Fruit fly (Drosophila melanogaster) whole organism, adult: ENCODE measurements around the gene Dif.

Experiments
- CG11617 ChIP-seq: fragments of 200-800 bp; sonication (Bioruptor generic); optimal IDR thresholded peaks from 2 replicates; lab custom pipeline; 2017; ENCODE audit warnings: mild to moderate bottlenecking, missing biosample characterization, missing genetic modification reagents, missing genetic modification characterization
- CG14711 ChIP-seq: fragments of 200-800 bp; sonication (Bioruptor generic); optimal IDR thresholded peaks from 2 replicates; lab custom pipeline; 2018; ENCODE audit warnings: missing biosample characterization, mild to moderate bottlenecking, missing genetic modification characterization, moderate library complexity
- CG1620 ChIP-seq: fragments of 200-800 bp; sonication (Bioruptor generic); optimal IDR thresholded peaks from 2 replicates; lab custom pipeline; 2016; ENCODE audit warnings: missing biosample characterization, missing genetic modification characterization
- CG5204 ChIP-seq: fragments of 200-800 bp; sonication (Bioruptor generic); optimal IDR thresholded peaks from 2 replicates; lab custom pipeline; 2016; ENCODE audit warnings: missing biosample characterization, missing genetic modification characterization
- CG7045 ChIP-seq: fragments of 200-800 bp; sonication (Bioruptor generic); optimal IDR thresholded peaks from 2 replicates; lab custom pipeline; 2017; ENCODE audit warnings: missing biosample characterization, mild to moderate bottlenecking, missing genetic modification characterization
- CG7101 ChIP-seq: fragments of 200-800 bp; sonication (Bioruptor generic); optimal IDR thresholded peaks from 2 replicates; lab custom pipeline; 2018; ENCODE audit warnings: missing biosample characterization, mild to moderate bottlenecking, missing genetic modification characterization, moderate library complexity
- Clk ChIP-seq: fragments of 200-800 bp; sonication (Bioruptor generic); optimal IDR thresholded peaks from 2 replicates; lab custom pipeline; 2017; ENCODE audit warnings: missing biosample characterization, missing genetic modification characterization
- Crg-1 ChIP-seq: fragments of 200-800 bp; sonication (Bioruptor generic); optimal IDR thresholded peaks from 2 replicates; lab custom pipeline; 2016; ENCODE audit warnings: missing biosample characterization, missing genetic modification characterization
- Hr96 ChIP-seq: fragments of 200-800 bp; sonication (Bioruptor generic); optimal IDR thresholded peaks from 2 replicates; lab custom pipeline; 2016; ENCODE audit warnings: missing biosample characterization, missing genetic modification characterization
- Mnt ChIP-seq: fragments of 200-800 bp; sonication (Bioruptor generic); optimal IDR thresholded peaks from 2 replicates; lab custom pipeline; 2016; ENCODE audit warnings: missing biosample characterization, mild to moderate bottlenecking, missing genetic modification characterization
- bab1 ChIP-seq: fragments of 200-800 bp; sonication (Bioruptor generic); optimal IDR thresholded peaks from 3 replicates; lab custom pipeline; 2019; ENCODE audit warnings: missing biosample characterization, mild to moderate bottlenecking, missing genetic modification characterization, moderate library complexity
- cic ChIP-seq: fragments of 200-800 bp; sonication (Bioruptor generic); optimal IDR thresholded peaks from 2 replicates; lab custom pipeline; 2017; ENCODE audit warnings: missing biosample characterization, mild to moderate bottlenecking, missing genetic modification characterization, moderate library complexity
- kay ChIP-seq: fragments of 200-800 bp; sonication (Bioruptor generic); peaks from one replicate; lab custom pipeline; 2016; ENCODE audit warnings: missing biosample characterization, missing genetic modification characterization, borderline replicate concordance
- ovo ChIP-seq: fragments of 200-800 bp; sonication (Bioruptor generic); optimal IDR thresholded peaks from 2 replicates; lab custom pipeline; 2016; ENCODE audit warnings: missing biosample characterization, missing genetic modification characterization

- TF ChIP-seq CG7101 (no peak), CG1620 (GFP tag; lab: Kevin White, UChicago) (no peak), Clk (GFP tag; lab: Kevin White, UChicago) (no peak), cic (GFP tag; lab: Kevin White, UChicago) (peak; percentile 18), CG11617 (GFP tag; lab: Kevin White, UChicago) (peak; percentile 8), bab1 (GFP tag; lab: Kevin White, UChicago) (peak; percentile 73), CG14711 (tag; lab: Kevin White, UChicago) (no peak), CG5204 (GFP tag; lab: Kevin White, UChicago) (no peak), Mnt (GFP tag; lab: Kevin White, UChicago) (peak; percentile 33), kay (no peak), CG7045 (GFP tag; lab: Kevin White, UChicago) (no peak), Hr96 (GFP tag; lab: Kevin White, UChicago) (no peak), ovo (GFP tag; lab: Kevin White, UChicago) (peak; percentile 98), Crg-1 (no peak)
Observed at dm6 chr2L:17477710-17478109, 44.7 kb upstream of the Dif start, which contains the start of gene cass.
